Fruit fly (Drosophila melanogaster): ENCODE results near the gene CG16711.

CG16711 gene

DNA sequence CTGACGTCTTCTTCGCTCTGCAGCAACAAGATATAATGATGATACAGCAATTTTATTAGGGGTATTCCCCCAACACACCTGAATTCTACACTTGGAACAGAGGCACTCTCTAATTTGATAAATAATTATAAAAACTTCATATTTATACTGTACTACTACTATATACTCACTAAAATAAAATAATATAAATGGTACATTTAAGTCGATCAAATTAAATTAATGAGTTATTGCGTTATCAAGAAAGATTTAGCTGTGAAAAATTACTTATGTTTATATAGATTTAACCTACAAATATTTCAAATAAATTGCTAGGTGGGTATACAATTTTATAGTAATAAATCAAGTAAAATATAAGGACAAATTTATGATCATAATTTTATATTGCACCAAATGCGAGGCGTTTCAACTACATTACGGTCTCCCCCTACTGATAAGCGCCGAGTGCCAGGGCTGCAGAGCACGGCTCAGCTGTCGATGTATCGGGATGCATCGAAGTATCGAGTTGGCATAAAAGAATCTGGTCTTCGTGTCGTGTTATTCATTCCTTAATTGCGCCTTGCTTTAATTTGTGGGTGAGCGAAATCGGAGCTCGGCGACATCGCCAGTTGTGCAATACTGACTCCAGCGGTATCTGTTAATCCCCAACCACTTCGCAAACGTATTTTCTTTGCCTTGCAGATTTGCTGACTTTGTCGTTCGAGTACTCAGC lies 9.9 kb downstream of the CG16711 start, which contains the start of gene vsg (continued):
- TF ChIP-seq Neu2 (GFP tag; optimal IDR thresholded peaks at IDR 0.05; ENCODE audit: borderline replicate concordance) (no peak), Hr3 (GFP tag; optimal IDR thresholded peaks at IDR 0.05) (peak; percentile 90), pros (GFP tag; optimal IDR thresholded peaks at IDR 0.05) (peak; percentile 17), CG12236 (GFP tag; optimal IDR thresholded peaks at IDR 0.05) (no peak), CG13424 (tag; optimal IDR thresholded peaks at IDR 0.05) (peak; percentile 92), sob (GFP tag; IDR thresholded peaks at IDR 0.05) (peak; percentile 79), Atf6 (GFP tag; IDR thresholded peaks at IDR 0.05) (peak; percentile 50; the same call in 1 of the 2 replicates), CG2120 (GFP tag; optimal IDR thresholded peaks at IDR 0.05) (peak; percentile 78), Dip3 (GFP tag; optimal IDR thresholded peaks at IDR 0.05) (peak; percentile 60), stwl (tag; optimal IDR thresholded peaks at IDR 0.05) (peak; percentile 14), CG6175 (GFP tag; IDR thresholded peaks at IDR 0.05) (no peak), Trl (optimal IDR thresholded peaks at IDR 0.05) (no peak), Trl (GFP tag; optimal IDR thresholded peaks at IDR 0.05) (peak; percentile 28), sd (tag; optimal IDR thresholded peaks at IDR 0.05) (peak; percentile 16), CG16813 (GFP tag; IDR thresholded peaks at IDR 0.05; ENCODE audit: partially characterized antibody) (peak; percentile 86), kay (GFP tag; optimal IDR thresholded peaks at IDR 0.05) (peak; percentile 77), Sry-β (GFP tag; optimal IDR thresholded peaks at IDR 0.05) (peak; percentile 62), CG3163 (GFP tag; optimal IDR thresholded peaks at IDR 0.05) (no peak), Nf-YC (tag; optimal IDR thresholded peaks at IDR 0.05) (peak; percentile 85), da (GFP tag; optimal IDR thresholded peaks at IDR 0.05) (no peak), lab (GFP tag; optimal IDR thresholded peaks at IDR 0.05) (peak; percentile 76), bsh (GFP tag; optimal IDR thresholded peaks at IDR 0.05) (peak in 1 of 2 experiments; percentile 68), lmd (GFP tag; IDR thresholded peaks at IDR 0.05) (peak; percentile 74), ssp (GFP tag; IDR thresholded peaks at IDR 0.05) (peak; percentile 85), lbe (GFP tag; optimal IDR thresholded peaks at IDR 0.05) (no peak), nerfin-2 (GFP tag; IDR thresholded peaks at IDR 0.05; ENCODE audit: partially characterized antibody) (peak; percentile 78), ranshi (GFP tag; IDR thresholded peaks at IDR 0.05) (no peak; the same call in none of the 2 replicates), CG6689 (GFP tag; IDR thresholded peaks at IDR 0.05) (peak; percentile 85), CG3407 (GFP tag; optimal IDR thresholded peaks at IDR 0.05) (peak; percentile 60), CG12071 (GFP tag; optimal IDR thresholded peaks at IDR 0.05) (no peak), gcm2 (GFP tag; optimal IDR thresholded peaks at IDR 0.05) (peak; percentile 66), Elba2 (GFP tag; optimal IDR thresholded peaks at IDR 0.05) (peak; percentile 5), ci (GFP tag; IDR thresholded peaks at IDR 0.05) (peak; percentile 16; the same call in 2 of the 3 replicates), tgo (GFP tag; IDR thresholded peaks at IDR 0.05) (peak; percentile 81), Nf-YB (GFP tag; optimal IDR thresholded peaks at IDR 0.05) (peak; percentile 72), cg (GFP tag; optimal IDR thresholded peaks at IDR 0.05) (no peak), CG9609 (GFP tag; optimal IDR thresholded peaks at IDR 0.05) (no peak), CG15011 (GFP tag; optimal IDR thresholded peaks at IDR 0.05) (no peak), Atf3 (GFP tag; optimal IDR thresholded peaks at IDR 0.05) (peak; percentile 25), CG17912 (GFP tag; optimal IDR thresholded peaks at IDR 0.05) (peak; percentile 23), CG11085 (GFP tag; IDR thresholded peaks at IDR 0.05) (no peak; the same call in 1 of the 2 replicates), Hmx (GFP tag; optimal IDR thresholded peaks at IDR 0.05) (no peak), ara (GFP tag; IDR thresholded peaks at IDR 0.05) (peak; percentile 33; the same call in 1 of the 2 replicates), Sox100B (GFP tag; optimal IDR thresholded peaks at IDR 0.05) (peak; percentile 4), prd (optimal IDR thresholded peaks at IDR 0.05) (no peak), prd (GFP tag; IDR thresholded peaks at IDR 0.05) (peak; percentile 79), CG42726 (GFP tag; IDR thresholded peaks at IDR 0.05; ENCODE audit: partially characterized antibody) (peak; percentile 93), CG31388 (GFP tag; optimal IDR thresholded peaks at IDR 0.05) (peak; percentile 5), CG17385 (GFP tag; optimal IDR thresholded peaks at IDR 0.05) (peak; percentile 83), BtbVII (GFP tag; optimal IDR thresholded peaks at IDR 0.05) (peak; percentile 45)

Data from whole organism, embryonic.